Fruit fly (Drosophila melanogaster) whole organism, adult: ENCODE data around the gene CG7512.

Source experiments
- CG12768 ChIP-seq: fragments of 200-800 bp; sonication (Bioruptor generic); optimal IDR thresholded peaks from 2 replicates; lab custom pipeline; 2017; ENCODE audit warnings: missing biosample characterization, missing genetic modification characterization, mild to moderate bottlenecking, moderate library complexity, missing genetic modification reagents
- CG1620 ChIP-seq: fragments of 200-800 bp; sonication (Bioruptor generic); optimal IDR thresholded peaks from 2 replicates; lab custom pipeline; 2016; ENCODE audit warnings: missing biosample characterization, missing genetic modification characterization
- CG33017 ChIP-seq: fragments of 200-800 bp; sonication (Bioruptor generic); optimal IDR thresholded peaks from 2 replicates; lab custom pipeline; 2018; ENCODE audit warnings: missing biosample characterization, mild to moderate bottlenecking, missing genetic modification characterization, moderate library complexity
- CG5204 ChIP-seq: fragments of 200-800 bp; sonication (Bioruptor generic); optimal IDR thresholded peaks from 2 replicates; lab custom pipeline; 2016; ENCODE audit warnings: missing biosample characterization, missing genetic modification characterization
- CG7045 ChIP-seq: fragments of 200-800 bp; sonication (Bioruptor generic); optimal IDR thresholded peaks from 2 replicates; lab custom pipeline; 2017; ENCODE audit warnings: missing biosample characterization, mild to moderate bottlenecking, missing genetic modification characterization
- CG7101 ChIP-seq: fragments of 200-800 bp; sonication (Bioruptor generic); optimal IDR thresholded peaks from 2 replicates; lab custom pipeline; 2018; ENCODE audit warnings: missing biosample characterization, mild to moderate bottlenecking, missing genetic modification characterization, moderate library complexity
- Clk ChIP-seq: fragments of 200-800 bp; sonication (Bioruptor generic); optimal IDR thresholded peaks from 2 replicates; lab custom pipeline; 2017; ENCODE audit warnings: missing biosample characterization, missing genetic modification characterization
- Crg-1 ChIP-seq: fragments of 200-800 bp; sonication (Bioruptor generic); optimal IDR thresholded peaks from 2 replicates; lab custom pipeline; 2016; ENCODE audit warnings: missing biosample characterization, missing genetic modification characterization
- Hr96 ChIP-seq: fragments of 200-800 bp; sonication (Bioruptor generic); optimal IDR thresholded peaks from 2 replicates; lab custom pipeline; 2016; ENCODE audit warnings: missing biosample characterization, missing genetic modification characterization
- bab1 ChIP-seq: fragments of 200-800 bp; sonication (Bioruptor generic); optimal IDR thresholded peaks from 3 replicates; lab custom pipeline; 2019; ENCODE audit warnings: missing biosample characterization, mild to moderate bottlenecking, missing genetic modification characterization, moderate library complexity
- cic ChIP-seq: fragments of 200-800 bp; sonication (Bioruptor generic); optimal IDR thresholded peaks from 2 replicates; lab custom pipeline; 2017; ENCODE audit warnings: missing biosample characterization, mild to moderate bottlenecking, missing genetic modification characterization, moderate library complexity
- cnc ChIP-seq, 2 experiments: fragments of >200 bp; optimal IDR thresholded peaks; 2 replicates each; lab custom pipeline; 2017
- kay ChIP-seq: fragments of 200-800 bp; sonication (Bioruptor generic); peaks from one replicate; lab custom pipeline; 2016; ENCODE audit warnings: missing biosample characterization, missing genetic modification characterization, borderline replicate concordance
- pad ChIP-seq: fragments of 200-800 bp; sonication (Bioruptor generic); optimal IDR thresholded peaks from 3 replicates; lab custom pipeline; 2017; ENCODE audit warnings: missing biosample characterization, missing genetic modification characterization, mild to moderate bottlenecking, moderate library complexity, missing genetic modification reagents
- tj ChIP-seq: fragments of 200-800 bp; sonication (Bioruptor generic); optimal IDR thresholded peaks from 3 replicates; lab custom pipeline; 2017; ENCODE audit warnings: missing biosample characterization, mild to moderate bottlenecking, missing genetic modification characterization, moderate library complexity
- toe ChIP-seq: fragments of 200-800 bp; sonication (Bioruptor generic); optimal IDR thresholded peaks from 2 replicates; lab custom pipeline; 2016; ENCODE audit warnings: missing biosample characterization, missing genetic modification characterization

CG7512 gene

dm6 chr3L:11536132-11536531 lies 22.6 kb downstream of the CG7512 start:
- TF ChIP-seq CG5204 (GFP tag; lab: Kevin White, UChicago) = no peak
- no peak for TF ChIP-seq Crg-1
- TF ChIP-seq cic (GFP tag; lab: Kevin White, UChicago) = no peak
- no peak for TF ChIP-seq Hr96
- TF ChIP-seq bab1 = no peak
- no peak for TF ChIP-seq kay

- TF ChIP-seq CG7045 (GFP tag; lab: Kevin White, UChicago) (no peak), tj (GFP tag; lab: Kevin White, UChicago) (peak; percentile 81), kay (peak; percentile 89)
These were observed 23.4 kb downstream of the CG7512 start for dm6 chr3L:11536767-11537419.

dm6 chr3L:11539511-11540329 lies 26.2 kb downstream of the CG7512 start:
- TF ChIP-seq CG5204 (GFP tag; lab: Kevin White, UChicago) (no peak), Clk (GFP tag; lab: Kevin White, UChicago) (no peak)

- TF ChIP-seq CG5204 (GFP tag; lab: Kevin White, UChicago) = no peak
- no peak for TF ChIP-seq CG7045 (GFP tag; lab: Kevin White, UChicago)
- TF ChIP-seq CG7101 = peak; percentile 26
- no peak for TF ChIP-seq CG33017 (tag; lab: Kevin White, UChicago)
- TF ChIP-seq cic (GFP tag; lab: Kevin White, UChicago) = peak; percentile 6
- TF ChIP-seq CG12768 = no peak
- TF ChIP-seq Clk (GFP tag; lab: Kevin White, UChicago) = no peak
- no peak for TF ChIP-seq toe (GFP tag; lab: Kevin White, UChicago)
- TF ChIP-seq Crg-1 = peak; percentile 42
- no peak for TF ChIP-seq kay
These were observed 26.8 kb downstream of the CG7512 start for dm6 chr3L:11540330-11540702.

- no peak for TF ChIP-seq CG7101
- TF ChIP-seq tj (GFP tag; lab: Kevin White, UChicago) = peak; percentile 1
- TF ChIP-seq CG5204 (GFP tag; lab: Kevin White, UChicago) = no peak
These were observed 28.9 kb downstream of the CG7512 start for dm6 chr3L:11542437-11542836.

dm6 chr3L:11542948-11543347 lies 29.4 kb downstream of the CG7512 start:
- TF ChIP-seq toe (GFP tag; lab: Kevin White, UChicago) (no peak), cnc (optimal IDR thresholded peaks at IDR 0.05; lab: Kevin White, UChicago) (no peak), tj (GFP tag; lab: Kevin White, UChicago) (no peak), Hr96 (no peak), Crg-1 (no peak), pad (GFP tag; lab: Kevin White, UChicago) (no peak), CG1620 (GFP tag; lab: Kevin White, UChicago) (no peak)

dm6 chr3L:11543681-11544299 lies 30.3 kb downstream of the CG7512 start:
- peak; percentile 72 for TF ChIP-seq kay
- TF ChIP-seq pad (GFP tag; lab: Kevin White, UChicago) = no peak

- no peak for TF ChIP-seq Crg-1
- TF ChIP-seq tj (GFP tag; lab: Kevin White, UChicago) = peak; percentile 97
These were observed 33.9 kb downstream of the CG7512 start for dm6 chr3L:11547302-11547994.

- TF ChIP-seq tj (GFP tag; lab: Kevin White, UChicago) (peak; percentile 82), Hr96 (no peak), pad (GFP tag; lab: Kevin White, UChicago) (no peak), CG1620 (GFP tag; lab: Kevin White, UChicago) (no peak), bab1 (no peak), cic (GFP tag; lab: Kevin White, UChicago) (no peak)
These were observed 34.5 kb downstream of the CG7512 start for dm6 chr3L:11548009-11548408.
